Fruit fly (Drosophila melanogaster): ENCODE measurements around the gene CG12035.

CG12035 gene

DNA sequence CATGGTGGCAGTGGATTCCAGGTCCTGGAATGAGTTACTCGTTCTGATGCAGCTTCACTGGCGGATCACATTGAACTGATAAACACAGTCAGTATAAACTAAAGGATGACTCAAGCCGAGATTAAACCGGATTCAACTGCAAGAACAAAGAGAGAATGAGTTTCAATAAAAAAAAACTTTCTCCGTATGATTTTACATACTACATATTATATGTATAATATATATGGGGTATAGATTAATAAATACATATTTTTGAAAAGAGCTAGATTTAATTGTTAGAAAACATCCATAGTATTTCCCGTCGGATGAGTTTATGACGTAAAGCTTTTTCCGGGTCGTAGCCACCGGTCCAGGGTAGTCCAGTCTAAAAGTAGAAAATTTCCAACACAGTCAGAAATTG, at the start of gene CG12035:
Gene CG12035, plus strand, starts transcription at position 301 of the 400 bp plus-strand sequence.
- TF ChIP-seq CG17801 (GFP tag; optimal IDR thresholded peaks at IDR 0.05; ENCODE audit: partially characterized antibody), result no peak

DNA sequence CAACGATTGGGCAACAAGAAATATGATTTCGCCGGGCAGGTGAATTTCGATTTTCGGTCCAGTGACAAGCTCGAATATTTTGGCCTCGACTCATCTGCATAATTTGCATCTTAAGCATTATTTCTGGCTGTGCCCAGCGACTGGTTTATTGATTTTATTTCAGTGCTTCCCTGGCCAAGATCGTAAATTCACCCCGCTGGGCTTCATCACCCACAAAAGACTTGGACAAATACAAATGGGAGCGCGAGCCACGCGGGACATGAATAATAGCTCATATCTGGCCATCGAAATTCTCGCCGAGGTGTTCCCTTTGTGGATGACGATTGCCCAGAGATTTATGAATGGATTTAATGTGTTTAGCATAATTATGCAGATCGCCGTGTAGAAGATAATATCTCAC, 48.9 kb upstream of the CG12035 start:
- TF ChIP-seq CG17801 (GFP tag; optimal IDR thresholded peaks at IDR 0.05; ENCODE audit: partially characterized antibody), result no peak

DNA sequence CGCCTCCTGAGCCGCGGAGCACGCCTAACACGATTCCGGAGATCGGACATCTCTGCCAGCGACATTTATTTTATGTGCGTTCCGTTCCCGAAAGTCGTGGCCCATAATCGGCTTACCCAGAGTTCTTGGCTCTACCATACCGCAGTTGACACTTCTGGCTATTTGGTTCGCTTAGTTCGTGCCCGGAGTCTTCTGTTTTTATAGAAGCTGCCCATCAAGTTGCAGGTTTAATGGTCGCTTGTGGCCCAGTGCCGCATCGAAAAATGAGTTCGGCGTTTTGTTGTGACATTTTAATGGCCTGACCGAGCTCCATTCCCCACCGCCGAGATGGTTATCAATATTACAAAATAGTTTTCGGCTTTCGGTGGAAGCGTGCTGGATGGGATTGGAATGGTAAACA, 48.0 kb upstream of the CG12035 start:
- TF ChIP-seq CG17801 (GFP tag; optimal IDR thresholded peaks at IDR 0.05; ENCODE audit: partially characterized antibody), result no peak

DNA sequence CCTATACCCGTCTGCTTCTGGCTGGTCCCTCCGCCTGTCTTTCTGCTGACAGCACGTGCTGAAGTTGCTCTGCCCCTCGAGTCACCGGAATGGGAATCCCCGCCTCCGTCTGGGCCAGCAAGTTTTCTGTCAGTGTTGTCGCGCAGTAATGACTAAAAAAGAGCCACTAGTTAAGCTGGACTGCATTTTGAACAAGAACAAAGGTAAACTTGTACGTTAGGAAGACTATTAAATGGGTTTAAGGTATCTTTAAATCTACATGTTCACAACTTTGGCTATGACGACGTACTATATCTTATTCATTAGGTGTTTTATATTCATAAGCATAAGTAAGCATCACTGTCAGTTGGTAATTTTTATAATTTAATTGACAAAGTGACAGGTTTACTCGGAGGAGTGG, 44.8 kb upstream of the CG12035 start:
- no peak for TF ChIP-seq CG17801 (GFP tag; optimal IDR thresholded peaks at IDR 0.05; ENCODE audit: partially characterized antibody)

DNA sequence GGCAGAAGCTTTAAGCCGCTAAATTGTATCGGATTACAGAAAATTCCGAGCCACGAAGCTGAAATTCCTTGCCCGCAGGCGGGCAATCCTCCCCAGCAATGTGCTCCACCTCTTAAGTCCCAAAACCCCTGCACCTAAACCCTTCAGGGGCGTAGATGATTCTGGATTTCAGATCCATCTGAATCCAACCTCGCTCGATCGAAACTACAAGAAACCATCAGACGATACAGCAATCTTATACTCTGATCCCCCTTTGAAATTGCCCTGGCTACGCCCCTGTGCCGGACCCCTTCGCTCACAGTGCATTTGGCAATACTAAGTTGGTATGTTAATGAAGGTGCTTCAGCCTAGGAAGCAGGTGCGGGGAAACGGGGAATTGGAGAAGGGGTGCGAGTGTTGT, 41.1 kb upstream of the CG12035 start:
- no peak for TF ChIP-seq CG17801 (GFP tag; optimal IDR thresholded peaks at IDR 0.05; ENCODE audit: partially characterized antibody)

DNA sequence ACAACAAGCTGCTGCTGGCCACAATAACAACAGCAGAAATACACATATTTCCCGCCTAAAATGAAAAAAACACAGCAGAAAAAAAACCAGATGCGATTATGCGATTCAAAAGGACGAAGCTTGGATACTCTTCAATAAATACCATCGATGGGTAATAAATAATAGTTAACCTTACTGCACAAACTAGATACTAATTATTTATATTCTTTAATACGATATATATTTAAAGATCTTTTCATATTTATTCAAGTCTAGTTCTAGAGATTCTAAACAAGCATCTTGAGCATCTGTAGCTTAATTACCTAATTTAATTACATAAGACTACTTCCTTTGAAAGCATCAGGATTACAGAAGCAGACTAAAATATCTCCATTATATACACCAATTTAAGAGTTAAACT, 36.0 kb upstream of the CG12035 start:
- TF ChIP-seq CG17801 (GFP tag; optimal IDR thresholded peaks at IDR 0.05; ENCODE audit: partially characterized antibody), result no peak

DNA sequence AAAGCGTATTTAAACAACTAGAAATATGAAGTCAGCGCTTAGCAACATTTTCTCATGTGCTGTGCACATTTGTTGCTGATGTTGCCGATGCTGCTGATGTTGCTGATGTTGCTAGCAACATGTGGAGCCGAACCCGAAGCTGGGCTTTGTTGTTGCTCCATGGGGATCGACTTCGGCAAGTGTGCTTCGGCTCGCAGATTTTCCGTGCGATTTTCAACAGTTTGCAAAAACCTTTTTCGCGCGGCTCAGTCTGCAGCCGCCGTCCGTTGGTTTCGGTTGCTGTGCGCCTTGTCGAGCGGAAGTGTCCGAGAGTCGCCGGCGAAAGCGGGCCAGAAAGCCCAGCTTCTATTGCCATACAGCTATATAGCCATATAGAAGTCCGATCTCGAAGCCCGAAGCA, 35.6 kb upstream of the CG12035 start:
- TF ChIP-seq CG17801 (GFP tag; optimal IDR thresholded peaks at IDR 0.05; ENCODE audit: partially characterized antibody), result no peak

DNA sequence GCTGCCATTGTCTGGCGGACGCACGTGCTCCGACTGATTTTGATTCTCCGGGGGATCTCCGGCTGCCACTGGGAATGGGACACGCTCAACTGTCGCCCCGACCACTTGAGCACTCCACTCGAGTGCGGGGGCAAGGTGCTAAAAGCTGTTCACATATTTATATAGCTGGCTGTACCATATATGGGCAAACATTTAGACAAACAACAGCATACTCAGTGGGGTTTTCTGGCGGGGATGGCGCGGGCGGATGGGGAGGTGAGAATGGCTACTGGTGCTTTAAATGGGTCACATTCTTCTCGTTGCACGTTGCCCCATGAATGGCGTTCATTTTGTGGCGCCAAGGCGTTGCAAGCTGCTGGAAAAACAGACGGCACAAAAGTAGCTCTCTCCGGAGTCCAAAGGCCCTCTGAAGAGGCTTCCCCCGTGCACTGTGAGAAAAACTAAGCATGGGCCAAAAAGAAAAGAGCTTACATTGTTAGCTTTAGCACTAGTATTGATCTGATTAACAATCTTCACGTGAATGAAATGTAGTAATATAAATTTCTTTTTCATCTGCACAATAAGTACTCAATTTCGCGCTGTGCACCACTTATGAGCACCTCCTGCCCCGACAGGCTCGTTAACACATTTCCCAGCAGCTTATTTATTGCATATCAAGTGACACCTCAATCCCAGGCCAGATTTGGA, 33.3 kb upstream of the CG12035 start:
- no peak for TF ChIP-seq CG17801 (GFP tag; optimal IDR thresholded peaks at IDR 0.05; ENCODE audit: partially characterized antibody)

DNA sequence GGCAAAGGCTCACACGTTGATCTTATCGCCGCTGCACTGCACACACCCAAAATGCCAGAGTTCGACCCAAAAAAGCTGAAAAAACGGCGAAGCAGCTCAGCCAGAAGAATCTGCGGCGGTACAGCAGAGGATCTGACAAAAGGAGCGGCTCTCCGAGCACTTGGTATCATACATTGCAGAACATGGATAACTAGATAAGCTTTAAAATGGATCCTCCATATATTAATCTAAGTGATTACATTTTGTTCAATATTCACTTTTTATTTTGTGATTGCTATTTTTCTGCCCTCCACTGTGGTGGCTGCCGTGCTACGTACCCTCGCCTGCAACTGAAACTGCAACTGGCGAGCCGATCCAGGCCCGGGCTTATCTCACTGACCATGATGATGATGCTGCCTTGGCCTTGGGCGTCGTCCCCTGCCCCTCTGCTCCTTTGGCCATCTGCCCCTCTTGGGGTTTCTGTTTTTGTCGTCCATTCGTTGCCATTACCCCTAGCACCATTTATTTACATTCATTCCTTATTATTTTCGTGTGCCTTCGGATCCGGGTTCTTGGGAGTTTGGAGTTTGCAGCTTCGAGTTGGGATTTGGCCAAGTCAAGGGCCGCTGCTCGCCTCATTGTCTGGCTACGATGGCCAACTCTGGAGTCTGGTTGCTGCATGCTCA, 31.9 kb upstream of the CG12035 start:
- no peak for TF ChIP-seq CG17801 (GFP tag; optimal IDR thresholded peaks at IDR 0.05; ENCODE audit: partially characterized antibody)

DNA sequence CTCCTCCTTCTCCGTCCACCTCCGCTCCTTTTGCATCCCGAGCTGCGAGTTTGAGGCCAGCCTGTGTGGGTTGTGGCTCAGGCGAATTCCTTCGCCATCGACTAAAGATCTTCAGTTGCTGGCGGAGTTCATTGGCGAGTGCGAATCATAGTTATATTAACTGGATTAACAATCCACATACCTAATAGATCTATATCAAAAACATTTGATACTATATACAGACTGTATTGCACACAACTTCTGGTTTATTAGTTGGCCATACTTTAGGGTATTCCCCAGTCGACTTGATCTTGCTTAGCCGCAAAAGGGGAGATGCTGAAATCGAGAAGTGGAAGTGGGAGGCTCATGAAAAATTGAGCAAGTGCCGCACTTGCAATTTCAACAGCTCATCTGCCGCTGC, 31.3 kb upstream of the CG12035 start:
- TF ChIP-seq CG17801 (GFP tag; optimal IDR thresholded peaks at IDR 0.05; ENCODE audit: partially characterized antibody), result no peak

DNA sequence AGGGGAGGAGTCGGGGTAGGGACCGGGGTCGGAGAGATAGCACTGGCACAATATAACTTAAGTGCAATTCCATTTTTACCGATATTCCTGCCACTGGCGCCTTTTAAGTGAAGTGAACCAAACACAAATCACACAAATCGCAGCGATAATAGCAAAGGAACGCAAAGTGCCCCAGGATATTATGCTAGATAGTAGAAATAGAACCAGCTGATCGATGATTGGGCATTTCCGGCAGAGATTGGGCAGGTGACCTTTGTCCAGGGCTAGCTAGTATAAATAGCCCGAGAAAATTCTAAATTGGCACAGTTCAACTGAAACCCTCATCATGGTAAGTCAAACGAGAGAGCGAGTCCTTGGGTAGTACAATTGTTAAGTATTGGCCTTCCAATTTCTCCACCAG, 29.9 kb upstream of the CG12035 start, which contains the start of gene CG12011:
Gene CG12011, plus strand, starts transcription at position 301 of the 400 bp plus-strand sequence.
- TF ChIP-seq CG17801 (GFP tag; optimal IDR thresholded peaks at IDR 0.05; ENCODE audit: partially characterized antibody), result no peak

DNA sequence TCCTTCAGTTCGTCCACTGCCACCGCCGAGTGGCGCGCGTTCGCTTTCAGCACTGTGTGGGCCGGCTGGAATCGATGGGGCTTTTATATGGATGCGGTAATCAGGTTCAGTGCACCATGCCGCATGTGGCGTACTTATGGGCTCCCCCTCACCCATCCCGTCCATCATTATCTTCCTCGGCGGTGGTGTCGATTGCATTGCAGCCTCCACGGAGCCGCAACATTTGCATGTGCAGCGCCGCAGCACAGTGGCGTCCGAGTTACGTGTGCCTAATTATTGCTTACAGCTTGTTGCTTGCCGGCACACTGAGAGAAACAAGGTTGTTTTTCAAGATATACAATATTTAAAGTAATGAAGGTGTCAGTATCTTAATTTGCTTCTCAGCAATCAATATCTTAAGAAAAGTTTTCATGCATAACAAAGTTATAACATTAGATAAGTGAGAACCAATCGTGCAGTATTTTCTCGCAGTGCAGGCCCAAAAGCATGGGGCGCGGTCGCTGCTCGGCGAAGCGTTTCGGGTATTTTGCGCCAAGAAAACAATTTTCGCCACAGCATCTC, 21.7 kb upstream of the CG12035 start, which contains the start of gene CG13931:
Gene CG13931, minus strand, starts transcription at position 41 of the 561 bp plus-strand sequence.
- no peak for TF ChIP-seq CG17801 (GFP tag; optimal IDR thresholded peaks at IDR 0.05; ENCODE audit: partially characterized antibody)

DNA sequence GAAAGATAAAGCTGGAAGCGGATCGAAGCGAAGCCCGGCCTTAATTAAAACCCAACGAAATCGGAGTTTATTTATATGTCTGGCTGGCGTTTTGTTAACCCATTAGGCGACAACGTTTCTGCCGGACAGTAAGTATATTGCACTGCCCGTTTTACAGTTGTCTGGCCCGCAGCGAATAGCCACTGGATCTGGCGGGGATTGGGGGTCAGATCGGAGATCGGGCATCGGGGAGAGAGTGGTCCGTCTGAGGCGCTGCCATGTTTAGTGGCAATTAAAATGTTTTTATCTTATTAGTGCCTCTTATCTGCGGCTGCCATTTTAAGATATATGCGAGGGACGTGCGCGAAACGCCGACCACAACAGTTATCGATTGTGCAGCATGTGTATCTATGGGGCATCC, 15.0 kb upstream of the CG12035 start:
- TF ChIP-seq CG17801 (GFP tag; optimal IDR thresholded peaks at IDR 0.05; ENCODE audit: partially characterized antibody), result no peak

DNA sequence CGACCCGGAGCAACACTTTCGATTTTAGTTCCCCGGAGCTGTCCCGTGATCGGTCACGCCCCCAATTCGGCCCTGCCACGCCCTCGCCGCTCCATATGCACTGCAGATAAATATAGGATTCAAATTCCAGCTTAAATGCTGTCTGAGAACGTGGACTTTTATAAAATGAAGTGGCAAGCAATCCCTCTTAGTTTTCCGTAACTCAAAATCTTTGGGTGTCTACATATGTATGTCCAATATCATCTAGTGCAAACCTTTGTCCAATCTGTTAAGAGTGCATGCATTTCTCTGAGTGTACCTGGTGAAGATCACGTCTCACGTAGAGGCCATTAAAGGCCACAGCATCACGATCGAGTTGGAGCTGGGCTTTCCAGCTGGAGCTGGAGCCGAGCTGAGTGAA, 13.6 kb upstream of the CG12035 start:
- no peak for TF ChIP-seq CG17801 (GFP tag; optimal IDR thresholded peaks at IDR 0.05; ENCODE audit: partially characterized antibody)

DNA sequence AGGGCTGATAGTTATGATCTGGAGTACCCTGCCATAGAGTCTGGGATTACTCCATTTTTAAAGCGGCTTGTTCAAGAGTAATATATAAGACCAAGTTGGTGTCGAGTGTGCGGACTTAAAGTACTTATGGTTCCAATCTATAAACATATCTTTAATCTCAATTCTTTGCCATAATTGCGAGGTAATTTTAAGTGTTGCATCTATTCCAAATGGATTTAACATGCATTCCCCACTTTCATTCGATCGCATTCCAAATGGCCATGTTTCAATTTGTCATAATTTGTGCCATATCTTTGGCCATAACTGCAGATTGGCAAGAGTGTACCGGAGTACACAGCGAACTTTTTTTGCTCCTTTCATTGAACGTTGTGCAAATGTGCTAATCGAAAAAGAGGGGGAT, 13.0 kb upstream of the CG12035 start:
- TF ChIP-seq CG17801 (GFP tag; optimal IDR thresholded peaks at IDR 0.05; ENCODE audit: partially characterized antibody), result no peak

DNA sequence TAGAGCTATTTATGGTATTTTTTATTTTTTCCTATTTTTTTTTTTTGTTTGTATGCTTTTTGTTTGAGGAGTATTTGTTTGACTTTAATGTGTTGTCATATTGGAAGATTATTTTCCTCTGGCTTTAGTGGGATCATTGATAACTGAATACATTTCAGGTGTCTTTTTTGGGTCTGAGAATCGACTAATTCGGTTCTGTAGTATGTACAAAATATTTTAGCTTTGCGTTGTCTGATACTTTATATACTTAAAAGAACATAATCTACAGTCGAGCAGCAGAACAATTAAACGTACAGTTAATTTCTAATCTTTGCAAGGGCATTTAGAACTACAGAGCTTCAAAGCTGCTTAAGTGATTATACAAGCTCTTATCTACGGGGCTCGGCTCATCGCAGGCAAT, 1.1 kb upstream of the CG12035 start, which contains the start of gene CG18171:
Gene CG18171, minus strand, starts transcription at position 101 of the 400 bp plus-strand sequence.
- TF ChIP-seq CG17801 (GFP tag; optimal IDR thresholded peaks at IDR 0.05; ENCODE audit: partially characterized antibody), result no peak

All from ovary, adult (tissue).